Fruit fly (Drosophila melanogaster): ENCODE data around the gene CG3078.
A peak's percentile ranks its signal among the peaks of the same experiment; 100 is the strongest.

Gene CG3078

DNA sequence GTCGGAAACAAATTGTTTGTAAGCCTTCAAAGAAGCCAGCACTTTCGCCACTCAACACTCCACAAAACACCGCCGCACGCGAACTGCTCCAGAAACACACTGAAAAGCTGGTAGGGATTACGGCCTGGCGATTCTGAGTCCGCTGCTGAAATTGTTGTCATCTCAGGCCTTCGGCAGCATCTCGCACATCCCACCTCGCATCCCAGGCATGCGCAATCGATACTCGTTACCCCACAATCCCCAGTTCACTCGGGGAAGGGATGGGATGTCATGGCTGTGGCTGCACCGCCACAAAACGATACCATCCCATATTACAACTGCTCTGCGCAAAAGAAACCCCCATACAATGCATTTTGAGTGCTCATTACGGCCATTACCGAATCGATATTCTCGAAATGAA, at the start of gene CG3078:
TSS of gene CG3078 (minus strand) at position 101 of the 400 bp plus-strand sequence.
- no peak for TF ChIP-seq Myc (optimal IDR thresholded peaks at IDR 0.05)
- TF ChIP-seq insv (optimal IDR thresholded peaks at IDR 0.05): no peak
- TF ChIP-seq h (optimal IDR thresholded peaks at IDR 0.05): no peak
- no peak for TF ChIP-seq psq (optimal IDR thresholded peaks at IDR 0.05)
- no peak for TF ChIP-seq Sin3A (optimal IDR thresholded peaks at IDR 0.05)
- TF ChIP-seq ttk (optimal IDR thresholded peaks at IDR 0.05): no peak

DNA sequence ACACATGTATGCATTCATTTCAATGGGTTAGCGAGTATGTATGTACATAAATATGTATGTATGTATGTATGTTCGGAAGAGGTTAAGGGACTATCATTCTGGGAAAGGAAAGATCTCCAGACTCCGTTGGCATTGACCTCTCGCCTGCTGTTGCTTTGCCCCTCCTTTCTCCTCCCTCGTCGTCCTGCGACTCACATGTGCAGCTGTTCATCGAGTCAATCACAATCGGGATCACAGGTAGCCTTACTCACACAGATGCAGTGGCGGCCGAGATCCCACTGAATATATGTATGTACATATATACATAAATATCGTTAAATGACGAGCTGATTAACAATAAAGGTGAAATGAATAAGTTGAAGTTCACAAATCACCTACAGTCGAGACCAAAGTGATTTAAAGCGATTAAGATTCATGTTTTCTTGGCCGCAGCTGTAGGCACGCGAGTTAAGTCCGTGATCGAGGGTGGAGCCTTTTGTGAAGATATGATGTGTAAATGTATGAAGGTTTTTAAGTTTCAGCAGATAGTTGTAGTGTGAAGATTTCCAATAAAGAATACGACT, 48.8 kb upstream of the CG3078 start:
- TF ChIP-seq Myc (optimal IDR thresholded peaks at IDR 0.05): no peak
- no peak for TF ChIP-seq Sin3A (optimal IDR thresholded peaks at IDR 0.05)
- TF ChIP-seq ttk (optimal IDR thresholded peaks at IDR 0.05): no peak
- TF ChIP-seq insv (optimal IDR thresholded peaks at IDR 0.05): no peak
- TF ChIP-seq h (optimal IDR thresholded peaks at IDR 0.05): no peak
- no peak for TF ChIP-seq psq (optimal IDR thresholded peaks at IDR 0.05)

DNA sequence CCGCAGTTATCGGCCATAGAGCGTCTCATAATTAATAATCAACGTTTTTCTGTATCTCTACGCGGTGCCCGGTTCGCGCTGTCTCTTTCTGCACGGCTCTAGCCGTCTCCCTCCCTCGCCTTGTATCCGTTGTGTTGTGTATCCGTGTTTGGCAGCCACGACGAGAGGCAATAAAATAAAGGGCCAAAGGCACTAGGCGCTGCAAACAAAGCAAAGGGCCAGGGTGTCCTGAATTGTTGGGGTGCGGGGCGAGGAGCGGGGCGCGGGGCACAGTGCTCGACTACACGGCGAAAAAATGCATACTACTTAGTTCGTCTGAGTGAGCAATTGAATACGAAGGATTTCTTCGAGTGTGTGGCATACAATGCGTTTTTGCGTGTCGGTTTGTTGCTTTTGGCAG, 47.9 kb upstream of the CG3078 start:
- TF ChIP-seq insv (optimal IDR thresholded peaks at IDR 0.05): no peak
- TF ChIP-seq h (optimal IDR thresholded peaks at IDR 0.05): no peak
- TF ChIP-seq ttk (optimal IDR thresholded peaks at IDR 0.05): no peak

DNA sequence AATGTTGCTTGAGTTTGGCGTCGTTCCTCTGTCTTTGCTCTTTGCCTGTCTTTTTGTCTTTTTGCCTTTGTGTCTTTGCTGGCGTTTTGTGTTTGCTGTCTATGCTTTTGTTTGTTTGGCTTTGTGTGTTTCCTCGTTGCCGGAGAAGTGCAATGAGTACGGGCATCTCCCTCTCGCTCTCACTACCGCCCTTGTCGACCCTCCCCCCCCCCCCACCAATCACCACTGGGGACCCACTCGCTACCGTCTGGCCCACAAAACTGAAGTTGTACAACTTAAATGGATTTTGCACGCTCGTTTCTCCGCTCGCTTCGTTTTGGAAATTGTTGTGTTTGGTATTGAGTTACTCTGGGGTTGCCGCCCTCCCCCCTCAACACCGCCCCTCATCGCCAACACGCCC, 47.1 kb upstream of the CG3078 start:
- no peak for TF ChIP-seq ttk (optimal IDR thresholded peaks at IDR 0.05)

DNA sequence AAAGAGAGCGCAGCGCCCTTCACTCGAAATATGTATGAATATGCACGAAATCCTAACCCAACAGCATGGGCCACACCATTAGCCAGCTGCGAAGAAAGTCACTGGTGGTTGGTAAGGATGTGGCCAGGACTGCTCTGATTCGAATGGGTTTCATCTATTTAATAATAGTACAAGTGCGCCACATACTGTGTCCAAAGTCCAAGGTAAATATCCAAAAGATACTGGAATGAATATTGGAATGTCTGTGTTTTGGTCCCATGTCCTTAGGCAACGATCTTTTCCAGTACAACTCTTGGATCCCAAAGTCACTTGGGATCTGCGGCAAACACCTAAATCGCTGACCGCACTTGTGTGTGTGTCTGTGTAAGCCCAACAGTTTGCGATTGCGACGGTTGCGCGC, 46.6 kb upstream of the CG3078 start:
- TF ChIP-seq insv (optimal IDR thresholded peaks at IDR 0.05): no peak
- no peak for TF ChIP-seq Sin3A (optimal IDR thresholded peaks at IDR 0.05)
- no peak for TF ChIP-seq h (optimal IDR thresholded peaks at IDR 0.05)
- TF ChIP-seq ttk (optimal IDR thresholded peaks at IDR 0.05): no peak
- TF ChIP-seq psq (optimal IDR thresholded peaks at IDR 0.05): no peak
- TF ChIP-seq Myc (optimal IDR thresholded peaks at IDR 0.05): no peak

DNA sequence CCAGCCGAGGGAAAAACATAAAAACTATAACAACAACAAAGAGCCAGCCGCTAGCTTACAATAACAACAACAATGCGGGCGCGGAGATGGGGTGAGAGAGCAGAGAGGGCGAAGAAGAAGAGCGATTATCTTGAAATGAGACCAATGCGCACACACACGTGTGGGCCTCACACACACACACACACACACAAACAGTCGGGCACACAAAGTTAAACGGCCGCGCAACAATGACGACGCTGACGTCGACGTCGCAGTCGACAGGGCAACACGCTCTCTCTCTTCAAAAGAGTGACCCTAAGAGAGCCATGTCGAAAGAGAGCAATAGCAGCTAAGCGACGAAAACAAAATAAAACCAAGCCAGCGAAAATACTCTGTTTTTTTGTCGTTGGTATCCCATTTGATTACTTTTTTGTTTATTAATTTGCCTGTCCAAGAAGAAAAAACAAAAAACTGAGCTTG, 46.2 kb upstream of the CG3078 start:
- no peak for TF ChIP-seq h (optimal IDR thresholded peaks at IDR 0.05)
- TF ChIP-seq insv (optimal IDR thresholded peaks at IDR 0.05): no peak
- TF ChIP-seq Myc (optimal IDR thresholded peaks at IDR 0.05): no peak
- no peak for TF ChIP-seq ttk (optimal IDR thresholded peaks at IDR 0.05)
- TF ChIP-seq Sin3A (optimal IDR thresholded peaks at IDR 0.05): no peak
- no peak for TF ChIP-seq psq (optimal IDR thresholded peaks at IDR 0.05)

DNA sequence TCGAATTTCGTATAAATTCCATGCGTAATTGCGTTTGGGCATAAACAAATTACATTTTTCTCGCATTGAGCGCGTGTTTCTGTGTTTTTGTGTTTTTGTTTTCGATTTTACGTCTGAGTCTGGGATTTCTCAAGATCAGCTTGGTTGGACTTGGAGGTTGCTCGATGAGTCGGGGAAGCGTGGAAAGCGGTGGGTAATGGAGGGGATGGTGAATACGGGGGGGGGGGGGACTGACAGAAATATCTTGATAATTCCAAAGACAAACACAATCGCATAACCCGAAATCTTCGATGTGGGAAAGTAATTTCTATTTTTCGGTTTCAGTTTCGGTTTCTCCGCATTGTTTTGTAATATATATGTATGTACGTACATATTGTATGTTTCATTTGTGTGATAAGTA, 45.6 kb upstream of the CG3078 start:
- TF ChIP-seq h (optimal IDR thresholded peaks at IDR 0.05): no peak
- TF ChIP-seq insv (optimal IDR thresholded peaks at IDR 0.05): no peak
- no peak for TF ChIP-seq Myc (optimal IDR thresholded peaks at IDR 0.05)
- TF ChIP-seq Sin3A (optimal IDR thresholded peaks at IDR 0.05): no peak
- no peak for TF ChIP-seq psq (optimal IDR thresholded peaks at IDR 0.05)
- TF ChIP-seq ttk (optimal IDR thresholded peaks at IDR 0.05): no peak

DNA sequence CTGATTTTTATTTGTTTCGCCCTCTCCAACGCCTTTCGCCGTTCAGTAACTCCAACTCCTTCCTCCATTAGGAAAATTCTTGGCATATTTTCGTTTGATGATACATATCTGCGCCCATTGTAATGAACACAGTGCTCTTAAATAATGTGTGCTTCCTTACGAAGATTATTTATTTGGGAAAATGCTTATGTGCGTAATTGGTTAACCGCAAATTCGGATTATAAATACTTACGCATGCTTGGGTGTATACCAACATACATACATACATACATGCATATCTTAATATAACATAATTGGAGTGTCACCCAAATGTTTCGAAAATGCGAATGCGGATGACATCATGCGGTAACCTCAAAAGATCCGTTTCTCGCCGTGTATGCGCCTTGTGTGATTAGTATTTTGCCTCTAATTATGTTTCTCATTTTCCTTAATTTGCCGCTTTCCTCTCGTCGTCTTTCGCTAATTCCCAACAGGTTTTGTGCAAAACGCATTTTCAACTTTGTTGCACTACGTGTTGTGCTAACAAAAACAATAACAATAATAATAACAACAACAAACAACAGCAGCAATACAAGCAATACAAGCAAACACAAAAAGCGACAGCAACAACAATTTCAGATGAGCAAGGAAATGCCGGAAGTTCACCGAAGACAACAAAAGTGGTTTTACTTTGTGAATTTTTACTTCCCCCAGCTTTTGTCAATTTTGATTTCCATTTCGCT, 45.0 kb upstream of the CG3078 start:
- TF ChIP-seq Sin3A (optimal IDR thresholded peaks at IDR 0.05) (no peak), psq (optimal IDR thresholded peaks at IDR 0.05) (no peak), insv (optimal IDR thresholded peaks at IDR 0.05) (no peak), Myc (optimal IDR thresholded peaks at IDR 0.05) (no peak), ttk (optimal IDR thresholded peaks at IDR 0.05) (no peak), h (optimal IDR thresholded peaks at IDR 0.05) (no peak)

DNA sequence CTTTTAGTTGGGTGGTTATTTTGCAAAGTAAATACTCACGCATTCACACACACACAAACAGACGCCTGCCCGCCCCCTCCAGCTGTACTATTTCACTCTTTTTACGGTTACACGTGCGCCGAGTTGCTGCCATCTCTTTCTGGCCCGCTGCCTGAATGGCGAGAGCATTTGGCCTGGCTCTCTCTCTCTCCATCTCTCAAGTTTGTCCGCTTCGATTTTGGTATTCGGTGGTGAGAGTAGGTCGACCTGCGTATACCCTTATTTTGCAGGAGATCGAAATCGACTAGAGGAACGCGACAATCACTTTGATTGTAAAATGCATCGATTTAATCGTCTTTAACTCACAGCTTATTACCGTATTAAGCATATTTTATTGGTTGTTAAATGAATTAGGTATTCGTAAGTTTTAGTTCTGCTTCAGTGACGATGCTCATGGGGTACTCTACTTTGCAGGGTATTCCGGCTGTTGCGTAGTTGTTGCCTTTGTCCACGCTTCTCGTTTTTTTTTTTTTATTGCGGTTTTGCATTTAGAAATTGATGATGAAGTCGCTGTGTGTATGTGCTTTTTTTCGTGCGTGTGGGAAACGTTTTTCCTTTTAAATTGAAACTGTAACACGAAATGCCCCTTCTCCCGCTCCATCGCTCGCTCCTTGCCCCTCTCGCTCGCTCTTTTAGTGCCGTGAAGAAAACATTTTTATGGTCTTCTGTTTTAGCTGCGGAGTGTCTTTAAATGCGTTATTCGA, 44.3 kb upstream of the CG3078 start:
- no peak for TF ChIP-seq Myc (optimal IDR thresholded peaks at IDR 0.05)
- no peak for TF ChIP-seq ttk (optimal IDR thresholded peaks at IDR 0.05)
- TF ChIP-seq Sin3A (optimal IDR thresholded peaks at IDR 0.05): no peak
- TF ChIP-seq h (optimal IDR thresholded peaks at IDR 0.05): no peak
- peak; percentile 45 for TF ChIP-seq insv (optimal IDR thresholded peaks at IDR 0.05)
- TF ChIP-seq psq (optimal IDR thresholded peaks at IDR 0.05): no peak

DNA sequence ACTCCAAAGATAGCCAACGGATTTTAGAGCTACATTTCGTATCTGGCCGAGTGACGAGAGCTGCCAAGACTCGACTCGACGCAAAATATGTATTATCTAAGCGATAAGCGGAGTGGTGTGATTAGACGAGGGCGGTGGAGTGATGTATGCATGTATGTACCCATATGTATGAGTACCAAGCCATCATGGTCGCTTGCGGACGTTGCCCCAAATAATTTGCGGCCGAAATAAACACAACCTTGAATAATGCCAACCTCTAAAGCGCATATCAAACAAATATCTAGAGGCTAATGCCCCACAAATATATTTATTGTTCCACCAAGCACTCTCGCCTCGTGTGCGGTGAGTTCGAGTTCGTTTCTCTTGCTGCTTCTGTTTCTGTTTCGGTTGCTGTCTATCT, 43.2 kb upstream of the CG3078 start:
- TF ChIP-seq Myc (optimal IDR thresholded peaks at IDR 0.05) (no peak), h (optimal IDR thresholded peaks at IDR 0.05) (no peak), insv (optimal IDR thresholded peaks at IDR 0.05) (no peak), psq (optimal IDR thresholded peaks at IDR 0.05) (no peak), Sin3A (optimal IDR thresholded peaks at IDR 0.05) (no peak), ttk (optimal IDR thresholded peaks at IDR 0.05) (no peak)

DNA sequence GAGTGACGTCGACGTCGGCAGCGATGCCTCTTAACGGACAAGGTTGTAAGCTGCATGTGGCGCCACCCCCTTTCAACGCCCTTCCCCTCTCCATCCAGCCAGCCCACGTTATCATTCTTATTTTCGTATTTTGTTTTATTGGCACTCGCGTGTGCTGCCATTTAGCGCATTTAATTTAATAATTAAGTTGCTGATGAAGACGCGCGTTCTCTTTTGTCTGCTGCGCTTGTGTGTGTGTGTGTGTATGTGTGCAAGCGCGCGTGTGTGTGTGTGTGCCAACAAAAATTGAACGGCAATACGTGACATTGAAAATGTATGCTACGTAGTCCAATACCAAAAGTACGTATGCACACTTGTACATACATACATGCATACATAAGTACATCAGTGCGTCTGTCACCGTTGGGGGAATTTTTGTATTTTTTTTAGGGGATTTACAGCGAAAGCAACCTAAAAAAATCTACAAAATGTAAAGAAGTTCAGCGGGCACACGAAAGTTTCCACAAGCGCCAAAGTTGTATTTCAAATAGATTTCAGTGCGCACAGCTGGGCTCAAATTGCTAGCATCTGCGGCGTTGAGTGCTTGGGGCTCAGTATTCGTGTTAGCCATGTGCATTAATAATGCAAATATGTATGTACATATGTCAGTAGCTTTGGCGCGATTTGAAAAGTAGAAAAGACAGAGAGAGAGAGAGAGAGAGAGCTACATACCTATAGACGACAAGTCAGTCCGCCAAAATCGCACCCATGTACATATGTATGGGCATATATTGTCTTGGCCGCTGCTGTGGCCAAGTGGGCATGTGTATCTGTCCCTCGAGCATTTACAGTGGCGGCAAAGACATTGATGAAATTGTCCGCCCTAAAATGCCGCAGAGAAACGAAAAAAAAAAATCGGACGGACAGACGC, 42.2 kb upstream of the CG3078 start:
- TF ChIP-seq Myc (optimal IDR thresholded peaks at IDR 0.05) (no peak), ttk (optimal IDR thresholded peaks at IDR 0.05) (no peak), h (optimal IDR thresholded peaks at IDR 0.05) (no peak), psq (optimal IDR thresholded peaks at IDR 0.05) (no peak), insv (optimal IDR thresholded peaks at IDR 0.05) (no peak), Sin3A (optimal IDR thresholded peaks at IDR 0.05) (no peak)
